Worm (Caenorhabditis elegans) whole organism, young adult: ENCODE data around the gene nlp-50.
"Not testable (repeated sequence)": the region's sequence is repeated elsewhere in the genome, so short reads cannot be mapped to it uniquely, and the experiment has no call there.

Source experiments
- D2030.7 ChIP-seq: fragments of 200-800 bp; sonication (Bioruptor generic); IDR thresholded peaks from 2 replicates; pipeline ENCODE4 v1.3.6; 2022; ENCODE audit warnings: missing genetic modification reagents, missing genetic modification characterization, missing compliant biosample characterization
- F39B2.1 ChIP-seq: fragments of 200-800 bp; sonication (Bioruptor generic); IDR thresholded peaks from 2 replicates; pipeline ENCODE4 v1.3.6; 2022; ENCODE audit warnings: missing genetic modification reagents, missing genetic modification characterization, missing compliant biosample characterization
- F57C9.4 ChIP-seq: sonication (generic microtip); optimal IDR thresholded peaks from 2 replicates; lab custom pipeline; 2017; ENCODE audit warnings: mild to moderate bottlenecking, missing genetic modification characterization, missing compliant biosample characterization
- K11D2.4 ChIP-seq: fragments of 200-800 bp; sonication (Bioruptor generic); IDR thresholded peaks from 2 replicates; pipeline ENCODE4 v1.3.6; 2022; ENCODE audit warnings: missing genetic modification reagents, missing genetic modification characterization, missing compliant biosample characterization
- K12H6.12 ChIP-seq: fragments of 200-800 bp; sonication (Bioruptor generic); optimal IDR thresholded peaks from 2 replicates; lab custom pipeline; 2018; ENCODE audit warnings: mild to moderate bottlenecking, missing genetic modification characterization, missing compliant biosample characterization
- Y56A3A.18 ChIP-seq: fragments of 200-800 bp; sonication (Bioruptor generic); IDR thresholded peaks from 2 replicates; pipeline ENCODE4 v1.3.6; 2022; ENCODE audit warnings: missing genetic modification reagents, missing genetic modification characterization, missing compliant biosample characterization
- ZK185.1 ChIP-seq: sonication (generic microtip); optimal IDR thresholded peaks from 2 replicates; lab custom pipeline; 2016; ENCODE audit warnings: mild to moderate bottlenecking, missing genetic modification characterization, missing compliant biosample characterization; ENCODE audit not compliant: poor library complexity, severe bottlenecking
- aptf-2 ChIP-seq: fragments of 200-800 bp; sonication (Bioruptor generic); conservative IDR thresholded peaks from 2 replicates; pipeline ENCODE4 v1.3.6; 2022; ENCODE audit warnings: missing genetic modification reagents, missing genetic modification characterization, missing compliant biosample characterization
- aptf-3 ChIP-seq: fragments of 200-800 bp; sonication (Bioruptor generic); IDR thresholded peaks from 2 replicates; pipeline ENCODE4 v1.3.6; 2022; ENCODE audit warnings: missing genetic modification characterization, missing compliant biosample characterization
- athp-1 ChIP-seq: sonication (generic microtip); optimal IDR thresholded peaks from 2 replicates; lab custom pipeline; 2017; ENCODE audit warnings: mild to moderate bottlenecking, missing genetic modification characterization, missing compliant biosample characterization
- attf-5 ChIP-seq: fragments of 200-800 bp; sonication (Bioruptor generic); optimal IDR thresholded peaks from 2 replicates; lab custom pipeline; 2018; ENCODE audit warnings: mild to moderate bottlenecking, missing genetic modification characterization, missing compliant biosample characterization
- ceh-100 ChIP-seq: fragments of 200-800 bp; sonication (Bioruptor generic); IDR thresholded peaks from 2 replicates; pipeline ENCODE4 v1.3.6; 2022; ENCODE audit warnings: missing genetic modification reagents, missing genetic modification characterization, missing compliant biosample characterization
- ceh-27 ChIP-seq: fragments of 200-800 bp; sonication (Bioruptor generic); optimal IDR thresholded peaks from 2 replicates; lab custom pipeline; 2018; ENCODE audit warnings: mild to moderate bottlenecking, missing genetic modification characterization, moderate library complexity, missing compliant biosample characterization
- chd-7 ChIP-seq: sonication (generic microtip); optimal IDR thresholded peaks from 2 replicates; lab custom pipeline; 2016; ENCODE audit warnings: mild to moderate bottlenecking, missing genetic modification characterization, moderate library complexity, missing compliant biosample characterization
- dox-1 ChIP-seq: fragments of 200-800 bp; sonication (Bioruptor generic); IDR thresholded peaks from 2 replicates; pipeline ENCODE4 v1.3.6; 2022; ENCODE audit warnings: missing genetic modification reagents, missing genetic modification characterization, missing compliant biosample characterization
- dpff-1 ChIP-seq: sonication (generic microtip); optimal IDR thresholded peaks from 2 replicates; lab custom pipeline; 2017; ENCODE audit warnings: mild to moderate bottlenecking, missing genetic modification characterization, missing compliant biosample characterization
- dpl-1 ChIP-seq: fragments of 150-350 bp; optimal IDR thresholded peaks from 2 replicates; lab custom pipeline; 2014; ENCODE audit warnings: missing biosample characterization, missing genetic modification reagents, missing genetic modification characterization
- egl-18 ChIP-seq: fragments of 200-800 bp; sonication (Bioruptor generic); IDR thresholded peaks from 2 replicates; pipeline ENCODE4 v1.3.6; 2022; ENCODE audit warnings: missing genetic modification reagents, missing genetic modification characterization, missing compliant biosample characterization
- him-1 ChIP-seq: sonication (generic microtip); optimal IDR thresholded peaks from 2 replicates; lab custom pipeline; 2016; ENCODE audit warnings: missing genotype, missing genetic modification reagents, missing genetic modification characterization, missing compliant biosample characterization
- hmg-1.2 ChIP-seq: fragments of 200-800 bp; sonication (Bioruptor generic); IDR thresholded peaks from 2 replicates; pipeline ENCODE4 v1.3.6; 2022; ENCODE audit warnings: missing genetic modification reagents, missing genetic modification characterization, missing compliant biosample characterization
- let-607 ChIP-seq, 2 experiments: fragments of 200-800 bp in 1 of 2; sonication (Bioruptor generic) in 1 of 2; sonication (generic microtip) in 1 of 2; optimal IDR thresholded peaks; 2 replicates each; lab custom pipeline; 2016 to 2018; ENCODE audit warnings: mild to moderate bottlenecking in 2 of 2, missing compliant biosample characterization in 2 of 2, missing genetic modification characterization in 2 of 2, moderate library complexity in 2 of 2, missing genotype in 1 of 2
- lin-40 ChIP-seq: sonication (generic microtip); optimal IDR thresholded peaks from 2 replicates; lab custom pipeline; 2016; ENCODE audit warnings: missing genetic modification characterization, mild to moderate bottlenecking, missing compliant biosample characterization, missing genotype, missing genetic modification reagents
- lin-54 ChIP-seq: fragments of 200-800 bp; sonication (Bioruptor generic); optimal IDR thresholded peaks from 2 replicates; lab custom pipeline; 2018; ENCODE audit warnings: mild to moderate bottlenecking, missing genetic modification characterization, missing compliant biosample characterization
- madf-3 ChIP-seq: fragments of 200-800 bp; sonication (Bioruptor generic); IDR thresholded peaks from 2 replicates; pipeline ENCODE4 v1.3.6; 2022; ENCODE audit warnings: missing genetic modification reagents, missing genetic modification characterization, missing compliant biosample characterization
- madf-6 ChIP-seq: fragments of 200-800 bp; sonication (Bioruptor generic); IDR thresholded peaks from 2 replicates; pipeline ENCODE4 v1.3.6; 2022; ENCODE audit warnings: missing genetic modification reagents, missing genetic modification characterization, missing compliant biosample characterization
- madf-8 ChIP-seq: fragments of 200-800 bp; sonication (Bioruptor generic); conservative IDR thresholded peaks from 2 replicates; pipeline ENCODE4 v1.3.6; 2022; ENCODE audit warnings: missing genetic modification reagents, missing genetic modification characterization, missing compliant biosample characterization
- mcd-1 ChIP-seq: fragments of 200-800 bp; sonication (Bioruptor generic); IDR thresholded peaks from 2 replicates; pipeline ENCODE4 v1.3.6; 2022; ENCODE audit warnings: missing genetic modification reagents, missing genetic modification characterization, missing compliant biosample characterization
- mel-28 ChIP-seq: sonication (generic microtip); optimal IDR thresholded peaks from 2 replicates; lab custom pipeline; 2016; ENCODE audit warnings: borderline replicate concordance, mild to moderate bottlenecking, missing genetic modification characterization, missing compliant biosample characterization
- nfya-2 ChIP-seq: fragments of 200-800 bp; sonication (Bioruptor generic); IDR thresholded peaks from 2 replicates; pipeline ENCODE4 v1.3.6; 2022; ENCODE audit warnings: missing genetic modification reagents, missing genetic modification characterization, missing compliant biosample characterization
- nfyb-1 ChIP-seq: fragments of 200-800 bp; sonication (Bioruptor generic); IDR thresholded peaks from 2 replicates; pipeline ENCODE4 v1.3.6; 2022; ENCODE audit warnings: missing genetic modification reagents, missing genetic modification characterization, missing compliant biosample characterization
- nhr-27 ChIP-seq: fragments of 200-800 bp; sonication (Bioruptor generic); optimal IDR thresholded peaks from 2 replicates; lab custom pipeline; 2018; ENCODE audit warnings: mild to moderate bottlenecking, missing genetic modification characterization, moderate library complexity, missing compliant biosample characterization
- pbrm-1 ChIP-seq: fragments of 200-800 bp; sonication (Bioruptor generic); IDR thresholded peaks from 2 replicates; pipeline ENCODE4 v1.3.6; 2022; ENCODE audit warnings: missing genetic modification reagents, missing genetic modification characterization, missing compliant biosample characterization
- pha-4 ChIP-seq: fragments of 150-350 bp; sonication (generic microtip); optimal IDR thresholded peaks from 2 replicates; lab custom pipeline; 2014; ENCODE audit warnings: missing biosample characterization, missing genetic modification reagents, missing genetic modification characterization
- rpc-1 ChIP-seq, 2 experiments: fragments of 150-350 bp in 1 of 2; sonication (generic microtip) in 1 of 2; optimal IDR thresholded peaks; 2 replicates each; lab custom pipeline; 2014 to 2018; ENCODE audit warnings: missing biosample characterization in 1 of 2, missing genetic modification characterization in 1 of 2, missing genetic modification reagents in 1 of 2, missing genotype in 1 of 2
- snpc-4 ChIP-seq, 5 experiments: fragments of 150-350 bp in 1 of 5; sonication (generic microtip) in 4 of 5; optimal IDR thresholded peaks; 2 replicates each; lab custom pipeline; 2014 to 2018; ENCODE audit warnings: missing genetic modification characterization in 5 of 5, missing biosample characterization in 3 of 5, antibody characterized with exemption in 2 of 5, mild to moderate bottlenecking in 2 of 5, missing compliant biosample characterization in 2 of 5, missing genotype in 2 of 5, moderate library complexity in 2 of 5, missing genetic modification reagents in 1 of 5
- tbp1 ChIP-seq: fragments of 200-800 bp; sonication (Bioruptor generic); optimal IDR thresholded peaks from 2 replicates; lab custom pipeline; 2018; ENCODE audit warnings: mild to moderate bottlenecking, missing genetic modification characterization, missing compliant biosample characterization
- tlf-1 ChIP-seq: fragments of 200-800 bp; sonication (Bioruptor generic); optimal IDR thresholded peaks from 2 replicates; lab custom pipeline; 2018; ENCODE audit warnings: mild to moderate bottlenecking, missing genetic modification characterization, missing compliant biosample characterization
- unc-130 ChIP-seq: sonication (generic microtip); optimal IDR thresholded peaks from 2 replicates; lab custom pipeline; 2016; ENCODE audit warnings: missing genetic modification reagents, missing genetic modification characterization, missing compliant biosample characterization
- xnd-1 ChIP-seq: sonication (generic microtip); optimal IDR thresholded peaks from 2 replicates; lab custom pipeline; 2016; ENCODE audit warnings: missing genotype, missing genetic modification reagents, missing genetic modification characterization, missing compliant biosample characterization
- ztf-18 ChIP-seq: sonication (generic microtip); optimal IDR thresholded peaks from 2 replicates; lab custom pipeline; 2016; ENCODE audit warnings: missing genotype, mild to moderate bottlenecking, missing genetic modification characterization, missing compliant biosample characterization
- ztf-25 ChIP-seq: fragments of 200-800 bp; sonication (Bioruptor generic); IDR thresholded peaks from 2 replicates; pipeline ENCODE4 v1.3.6; 2022; ENCODE audit warnings: missing genetic modification reagents, missing genetic modification characterization, missing compliant biosample characterization
- ztf-3 ChIP-seq: fragments of 200-800 bp; sonication (Bioruptor generic); optimal IDR thresholded peaks from 2 replicates; lab custom pipeline; 2018; ENCODE audit warnings: mild to moderate bottlenecking, missing genetic modification characterization, missing compliant biosample characterization

Gene nlp-50

ce11 chrII:6772482-6772881 is 7.6 kb downstream of the nlp-50 start:
- TF ChIP-seq ceh-27 (GFP tag; lab: Kevin White, UChicago) (peak; percentile 50), chd-7 (no peak), xnd-1 (no peak)

DNA sequence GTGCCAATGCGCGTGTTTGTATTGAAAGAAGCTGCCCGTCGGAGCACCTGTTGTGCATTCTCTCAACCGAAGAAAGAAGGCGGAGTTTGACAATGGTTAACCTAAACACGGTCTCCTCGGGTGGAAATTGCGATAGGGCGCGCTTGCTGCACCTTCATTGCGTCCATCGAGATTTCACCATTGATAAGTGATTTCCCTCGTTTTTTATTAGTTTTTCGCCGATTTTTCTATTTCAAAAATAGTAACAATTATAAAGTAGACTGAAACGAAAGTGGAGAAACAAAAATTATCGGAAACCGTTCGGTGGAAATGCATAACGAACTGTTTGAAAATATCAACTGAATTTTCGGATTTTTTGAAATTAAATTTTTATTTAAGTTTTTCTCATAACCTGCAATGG is 10.2 kb downstream of the nlp-50 start, which contains the start of gene agr-1:
TSS of gene agr-1 (minus strand) at position 101 of the 400 bp plus-strand sequence.
- not testable (repeated sequence) for TF ChIP-seq egl-18; pha-4 (tag; lab: Kevin White, UChicago); aptf-3 (GFP tag; lab: Robert Waterston, UW)

DNA sequence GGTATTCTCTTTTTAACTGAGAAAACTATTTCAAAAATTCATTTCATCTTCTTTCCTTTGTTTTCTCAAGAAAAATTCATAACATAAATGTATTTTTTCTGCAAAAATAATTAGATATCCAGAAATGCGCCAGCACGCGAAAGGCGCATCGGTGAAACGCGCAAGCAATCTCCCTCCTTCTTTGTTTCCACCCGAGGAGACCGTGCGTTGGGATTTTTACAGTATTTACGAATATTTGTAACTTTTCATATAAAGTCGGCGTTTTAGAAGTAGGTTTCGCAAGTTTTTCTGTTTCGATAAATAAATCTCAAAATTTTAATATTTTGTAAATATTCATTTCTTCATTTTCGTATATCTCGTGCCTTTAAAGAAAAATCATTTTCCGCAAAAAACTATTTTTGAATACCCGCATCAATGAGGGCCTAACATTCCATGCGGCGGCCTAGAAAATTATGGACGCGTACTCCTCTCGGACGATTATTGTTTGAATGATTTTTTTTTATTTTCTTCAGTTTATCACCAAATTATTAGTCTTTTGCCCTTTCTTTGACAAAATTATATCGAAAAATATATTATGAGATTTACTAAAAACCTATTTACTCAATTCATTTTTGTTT is 11.7 kb downstream of the nlp-50 start, which contains the start of gene ssup-72:
TSS of gene ssup-72 (plus strand) at position 181 of the 617 bp plus-strand sequence.
- TF ChIP-seq F39B2.1 (GFP tag; lab: Robert Waterston, UW) (no peak), unc-130 (GFP tag; lab: Kevin White, UChicago) (peak; percentile 66), lin-40 (tag; lab: Kevin White, UChicago) (peak; percentile 59), ceh-27 (GFP tag; lab: Kevin White, UChicago) (peak; percentile 55), pbrm-1 (GFP tag; lab: Robert Waterston, UW) (peak; percentile 50; the same call in 1 of the 2 replicates), hmg-1.2 (GFP tag; lab: Robert Waterston, UW) (peak; percentile 24; the same call in 1 of the 2 replicates), F57C9.4 (tag; lab: Kevin White, UChicago) (no peak), Y56A3A.18 (GFP tag; lab: Robert Waterston, UW) (no peak), tlf-1 (peak; percentile 8), ZK185.1 (tag; lab: Kevin White, UChicago) (peak; percentile 72), nhr-27 (tag; lab: Kevin White, UChicago) (no peak), him-1 (peak; percentile 9), K11D2.4 (GFP tag; lab: Robert Waterston, UW) (0 out of 2 replicates have a peak, but pooled peaks have one; percentile 32), dox-1 (GFP tag; lab: Robert Waterston, UW) (peak; percentile 81), ceh-100 (GFP tag; lab: Robert Waterston, UW) (0 out of 2 replicates have a peak, but pooled peaks have one; percentile 16), dpff-1 (tag; lab: Kevin White, UChicago) (no peak), dpl-1 (GFP tag; lab: Kevin White, UChicago) (peak; percentile 35), madf-3 (0 out of 2 replicates have a peak, but pooled peaks have one; percentile 31), lin-54 (peak; percentile 78), mel-28 (tag; lab: Kevin White, UChicago) (no peak), rpc-1 (optimal IDR thresholded peaks at IDR 0.05; lab: Kevin White, UChicago) (no peak), rpc-1 (tag; optimal IDR thresholded peaks at IDR 0.05; lab: Kevin White, UChicago) (no peak), athp-1 (peak; percentile 22), xnd-1 (peak; percentile 41), K12H6.12 (tag; lab: Kevin White, UChicago) (peak; percentile 1), madf-8 (GFP tag; lab: Robert Waterston, UW) (peak; percentile 50), mcd-1 (GFP tag; lab: Robert Waterston, UW) (peak; percentile 62; the same call in 1 of the 2 replicates), D2030.7 (GFP tag; lab: Robert Waterston, UW) (peak; percentile 76), let-607 (tag; optimal IDR thresholded peaks at IDR 0.05; lab: Kevin White, UChicago) (peak in 1 of 2 experiments; percentile 58), aptf-2 (GFP tag; lab: Robert Waterston, UW) (no peak; the same call in 1 of the 2 replicates), ztf-3 (GFP tag; lab: Kevin White, UChicago) (no peak), ztf-25 (GFP tag; lab: Robert Waterston, UW) (0 out of 2 replicates have a peak, but pooled peaks have one; percentile 6), madf-6 (GFP tag; lab: Robert Waterston, UW) (peak; percentile 81), ztf-18 (tag; lab: Kevin White, UChicago) (peak; percentile 92), nfya-2 (GFP tag; lab: Robert Waterston, UW) (no peak), snpc-4 (GFP tag; optimal IDR thresholded peaks at IDR 0.05; lab: Kevin White, UChicago) (no peak), snpc-4 (tag; optimal IDR thresholded peaks at IDR 0.05; lab: Kevin White, UChicago) (peak in 2 of 4 experiments; percentile 8 to 33), attf-5 (GFP tag; lab: Kevin White, UChicago) (peak; percentile 59), nfyb-1 (GFP tag; lab: Robert Waterston, UW) (peak; percentile 35; the same call in 1 of the 2 replicates), tbp1 (GFP tag; lab: Kevin White, UChicago) (peak; percentile 22)
